Fruit fly (Drosophila melanogaster) whole organism, embryonic: ENCODE results near the gene dia.

Experiments used
- Adf1 ChIP-seq: fragments of 200-800 bp; sonication (Bioruptor generic); IDR thresholded peaks from 2 replicates; pipeline ENCODE4 v1.3.6; 2022; ENCODE audit warnings: missing biosample characterization, missing genetic modification characterization
- Blimp-1 ChIP-seq: fragments of 200-800 bp; sonication (Bioruptor generic); optimal IDR thresholded peaks from 3 replicates; lab custom pipeline; 2018; ENCODE audit warnings: missing biosample characterization, missing genetic modification characterization, mild to moderate bottlenecking, moderate library complexity, missing genetic modification reagents
- CG10267 ChIP-seq: fragments of 200-800 bp; sonication (Bioruptor generic); optimal IDR thresholded peaks from 2 replicates; lab custom pipeline; 2018; ENCODE audit warnings: missing biosample characterization, mild to moderate bottlenecking, missing genetic modification characterization, moderate library complexity
- CG11247 ChIP-seq: fragments of 200-800 bp; sonication (Bioruptor generic); IDR thresholded peaks from 2 replicates; pipeline ENCODE4 v1.3.6; 2022; ENCODE audit warnings: missing biosample characterization, missing genetic modification characterization
- CG11504 ChIP-seq: fragments of 200-800 bp; sonication (Bioruptor generic); optimal IDR thresholded peaks from 3 replicates; lab custom pipeline; 2019; ENCODE audit warnings: missing biosample characterization, mild to moderate bottlenecking, missing genetic modification characterization, moderate library complexity
- CG12236 ChIP-seq: fragments of 200-800 bp; sonication (Bioruptor generic); optimal IDR thresholded peaks from 2 replicates; lab custom pipeline; 2016; ENCODE audit warnings: missing biosample characterization, missing genetic modification characterization
- CG1233 ChIP-seq: fragments of 200-800 bp; sonication (Bioruptor generic); optimal IDR thresholded peaks from 4 replicates; lab custom pipeline; 2018; ENCODE audit warnings: missing biosample characterization, mild to moderate bottlenecking, missing genetic modification characterization
- CG12769 ChIP-seq: fragments of 200-800 bp; sonication (Bioruptor generic); optimal IDR thresholded peaks from 2 replicates; lab custom pipeline; 2019; ENCODE audit warnings: missing biosample characterization, mild to moderate bottlenecking, missing genetic modification characterization, moderate library complexity
- CG14710 ChIP-seq: fragments of 200-800 bp; sonication (Bioruptor generic); optimal IDR thresholded peaks from 3 replicates; lab custom pipeline; 2019; ENCODE audit warnings: missing biosample characterization, mild to moderate bottlenecking, missing genetic modification characterization, moderate library complexity
- CG14860 ChIP-seq: fragments of 200-800 bp; sonication (Bioruptor generic); IDR thresholded peaks from 3 replicates; pipeline ENCODE4 v1.3.6; 2022; ENCODE audit warnings: missing biosample characterization, missing genetic modification characterization; ENCODE audit not compliant: partially characterized antibody
- CG1529 ChIP-seq: fragments of 200-800 bp; sonication (Bioruptor generic); optimal IDR thresholded peaks from 3 replicates; lab custom pipeline; 2018; ENCODE audit warnings: missing biosample characterization, missing genetic modification characterization
- CG15601 ChIP-seq: fragments of 200-800 bp; sonication (Bioruptor generic); optimal IDR thresholded peaks from 3 replicates; lab custom pipeline; 2019; ENCODE audit warnings: missing biosample characterization, mild to moderate bottlenecking, missing genetic modification characterization, moderate library complexity
- CG1603 ChIP-seq: fragments of 200-800 bp; sonication (Bioruptor generic); optimal IDR thresholded peaks from 2 replicates; lab custom pipeline; 2019; ENCODE audit warnings: missing biosample characterization, mild to moderate bottlenecking, missing genetic modification characterization, moderate library complexity
- CG16779 ChIP-seq: fragments of 200-800 bp; sonication (Bioruptor generic); IDR thresholded peaks from 2 replicates; pipeline ENCODE4 v1.3.6; 2022; ENCODE audit warnings: missing biosample characterization, missing genetic modification characterization
- CG2678 ChIP-seq: fragments of 200-800 bp; sonication (Bioruptor generic); optimal IDR thresholded peaks from 3 replicates; lab custom pipeline; 2019; ENCODE audit warnings: missing biosample characterization, mild to moderate bottlenecking, missing genetic modification characterization, moderate library complexity
- CG2712 ChIP-seq: fragments of 200-800 bp; optimal IDR thresholded peaks from 3 replicates; lab custom pipeline; 2019; ENCODE audit warnings: missing biosample characterization, mild to moderate bottlenecking, missing genetic modification characterization, moderate library complexity
- CG31441 ChIP-seq: fragments of 200-800 bp; sonication (Bioruptor generic); IDR thresholded peaks from 2 replicates; pipeline ENCODE4 v1.3.6; 2022; ENCODE audit warnings: missing biosample characterization, missing genetic modification characterization
- CG33557 ChIP-seq: fragments of 200-800 bp; sonication (Bioruptor generic); optimal IDR thresholded peaks from 2 replicates; lab custom pipeline; 2019; ENCODE audit warnings: missing biosample characterization, mild to moderate bottlenecking, missing genetic modification characterization, moderate library complexity
- CG3407 ChIP-seq: fragments of 200-800 bp; sonication (Bioruptor generic); optimal IDR thresholded peaks from 2 replicates; lab custom pipeline; 2018; ENCODE audit warnings: missing biosample characterization, mild to moderate bottlenecking, missing genetic modification characterization
- CG4360 ChIP-seq: fragments of 200-800 bp; sonication (Bioruptor generic); IDR thresholded peaks from 2 replicates; pipeline ENCODE4 v1.3.6; 2022; ENCODE audit warnings: missing biosample characterization, missing genetic modification characterization
- CG6854 ChIP-seq: fragments of 200-800 bp; sonication (Bioruptor generic); optimal IDR thresholded peaks from 3 replicates; lab custom pipeline; 2017; ENCODE audit warnings: missing biosample characterization, mild to moderate bottlenecking, missing genetic modification characterization
- CG7745 ChIP-seq: fragments of 200-800 bp; sonication (Bioruptor generic); optimal IDR thresholded peaks from 2 replicates; lab custom pipeline; 2018; ENCODE audit warnings: missing biosample characterization, mild to moderate bottlenecking, missing genetic modification characterization, moderate library complexity
- CG8290 ChIP-seq, 3 experiments: fragments of 200-800 bp; sonication (Bioruptor generic); optimal IDR thresholded peaks; 2 replicates each; lab custom pipeline; 2016 to 2019; ENCODE audit warnings: missing biosample characterization in 3 of 3, missing genetic modification characterization in 3 of 3, mild to moderate bottlenecking in 2 of 3, moderate library complexity in 1 of 3
- CG8388 ChIP-seq: fragments of 200-800 bp; sonication (Bioruptor generic); optimal IDR thresholded peaks from 2 replicates; lab custom pipeline; 2019; ENCODE audit warnings: missing biosample characterization, mild to moderate bottlenecking, missing genetic modification characterization, moderate library complexity
- CTCF ChIP-seq: fragments of 200-800 bp; sonication (Bioruptor generic); optimal IDR thresholded peaks from 2 replicates; lab custom pipeline; 2017; ENCODE audit warnings: missing biosample characterization, mild to moderate bottlenecking, missing genetic modification characterization, moderate library complexity
- Deaf1 ChIP-seq: fragments of 200-800 bp; optimal IDR thresholded peaks from 3 replicates; lab custom pipeline; 2019; ENCODE audit warnings: missing biosample characterization, mild to moderate bottlenecking, missing genetic modification characterization, moderate library complexity
- Drgx ChIP-seq: fragments of 200-800 bp; sonication (Bioruptor generic); IDR thresholded peaks from 2 replicates; pipeline ENCODE4 v1.3.6; 2022; ENCODE audit warnings: missing biosample characterization, missing genetic modification characterization
- E2f2 ChIP-seq: fragments of 200-800 bp; sonication (Bioruptor generic); IDR thresholded peaks from 2 replicates; pipeline ENCODE4 v1.3.6; 2022; ENCODE audit warnings: missing biosample characterization, missing genetic modification characterization
- HLHmδ ChIP-seq: fragments of 200-800 bp; sonication (Bioruptor generic); optimal IDR thresholded peaks from 2 replicates; lab custom pipeline; 2018; ENCODE audit warnings: missing biosample characterization, mild to moderate bottlenecking, missing genetic modification characterization, moderate library complexity
- Jarid2 ChIP-seq: fragments of 200-800 bp; sonication (Bioruptor generic); optimal IDR thresholded peaks from 3 replicates; lab custom pipeline; 2017; ENCODE audit warnings: mild to moderate bottlenecking, missing biosample characterization, missing genetic modification reagents, missing genetic modification characterization
- Med ChIP-seq: fragments of 200-800 bp; sonication (Bioruptor generic); peaks from one replicate; lab custom pipeline; 2016; ENCODE audit warnings: missing biosample characterization, missing genetic modification characterization, mild to moderate bottlenecking, inconsistent platforms, moderate library complexity
- Optix ChIP-seq: fragments of 200-800 bp; sonication (Bioruptor generic); IDR thresholded peaks from 3 replicates; pipeline ENCODE4 v1.3.6; 2022; ENCODE audit warnings: missing biosample characterization, missing genetic modification characterization
- PHDP ChIP-seq: fragments of 200-800 bp; sonication (Bioruptor generic); optimal IDR thresholded peaks from 3 replicates; lab custom pipeline; 2018; ENCODE audit warnings: missing biosample characterization, mild to moderate bottlenecking, missing genetic modification characterization, moderate library complexity
- Spps ChIP-seq: fragments of 200-800 bp; sonication (Bioruptor generic); optimal IDR thresholded peaks from 2 replicates; lab custom pipeline; 2018; ENCODE audit warnings: missing biosample characterization, mild to moderate bottlenecking, missing genetic modification characterization
- Trl ChIP-seq, 3 experiments: fragments of >200 bp in 2 of 3; fragments of 200-800 bp in 1 of 3; sonication (Bioruptor generic) in 1 of 3; optimal IDR thresholded peaks; 2 replicates in 1 of 3; 3 replicates in 2 of 3; lab custom pipeline; 2016 to 2017; ENCODE audit warnings: missing biosample characterization in 1 of 3, missing genetic modification characterization in 1 of 3
- chinmo ChIP-seq: fragments of 200-800 bp; sonication (Bioruptor generic); IDR thresholded peaks from 4 replicates; pipeline ENCODE4 v1.3.6; 2022; ENCODE audit warnings: missing biosample characterization, missing genetic modification characterization; ENCODE audit not compliant: partially characterized antibody
- ci ChIP-seq: fragments of 200-800 bp; sonication (Bioruptor generic); IDR thresholded peaks from 3 replicates; pipeline ENCODE4 v1.3.6; 2022; ENCODE audit warnings: missing biosample characterization, missing genetic modification characterization
- cwo ChIP-seq: fragments of 200-800 bp; sonication (Bioruptor generic); optimal IDR thresholded peaks from 3 replicates; lab custom pipeline; 2017; ENCODE audit warnings: missing biosample characterization, missing genetic modification characterization, mild to moderate bottlenecking, moderate library complexity, missing genetic modification reagents
- dm ChIP-seq: fragments of 200-800 bp; sonication (Bioruptor generic); optimal IDR thresholded peaks from 3 replicates; lab custom pipeline; 2016; ENCODE audit warnings: missing biosample characterization, missing genetic modification characterization
- fd64A ChIP-seq: fragments of 200-800 bp; sonication (Bioruptor generic); optimal IDR thresholded peaks from 3 replicates; lab custom pipeline; 2018; ENCODE audit warnings: missing biosample characterization, mild to moderate bottlenecking, missing genetic modification characterization
- gcm ChIP-seq: fragments of 200-800 bp; sonication (Bioruptor generic); optimal IDR thresholded peaks from 2 replicates; lab custom pipeline; 2019; ENCODE audit warnings: missing biosample characterization, mild to moderate bottlenecking, missing genetic modification characterization, moderate library complexity
- gsb-n ChIP-seq: fragments of 200-800 bp; sonication (Bioruptor generic); optimal IDR thresholded peaks from 3 replicates; lab custom pipeline; 2018; ENCODE audit warnings: missing biosample characterization, mild to moderate bottlenecking, missing genetic modification characterization
- nerfin-1 ChIP-seq: fragments of 200-800 bp; sonication (Bioruptor generic); optimal IDR thresholded peaks from 3 replicates; lab custom pipeline; 2019; ENCODE audit warnings: missing biosample characterization, mild to moderate bottlenecking, missing genetic modification characterization, moderate library complexity
- pros ChIP-seq: fragments of 200-800 bp; sonication (Bioruptor generic); optimal IDR thresholded peaks from 3 replicates; lab custom pipeline; 2019; ENCODE audit warnings: missing biosample characterization, mild to moderate bottlenecking, missing genetic modification characterization, moderate library complexity
- repo ChIP-seq: fragments of 200-800 bp; sonication (Bioruptor generic); optimal IDR thresholded peaks from 2 replicates; lab custom pipeline; 2016; ENCODE audit warnings: missing biosample characterization, missing genetic modification characterization
- sens ChIP-seq: fragments of 200-800 bp; sonication (Bioruptor generic); peaks from one replicate; lab custom pipeline; 2016; ENCODE audit warnings: missing biosample characterization, missing genetic modification characterization
- slp2 ChIP-seq: fragments of 200-800 bp; sonication (Bioruptor generic); optimal IDR thresholded peaks from 2 replicates; lab custom pipeline; 2016; ENCODE audit warnings: missing biosample characterization, missing genetic modification characterization
- sug ChIP-seq: fragments of 200-800 bp; optimal IDR thresholded peaks from 2 replicates; lab custom pipeline; 2019; ENCODE audit warnings: missing biosample characterization, mild to moderate bottlenecking, missing genetic modification characterization, moderate library complexity
- unpg ChIP-seq: fragments of 200-800 bp; sonication (Bioruptor generic); optimal IDR thresholded peaks from 3 replicates; lab custom pipeline; 2018; ENCODE audit warnings: missing biosample characterization, mild to moderate bottlenecking, missing genetic modification characterization, moderate library complexity

Gene dia

dm6 chr2L:20716077-20716476 lies 41.9 kb upstream of the dia start (continued):
- peak; percentile 20; the same call in 1 of the 2 replicates for TF ChIP-seq E2f2 (GFP tag; lab: Robert Waterston, UW)
- peak; percentile 15 for TF ChIP-seq CG10267
- TF ChIP-seq Drgx (GFP tag; lab: Robert Waterston, UW) = peak; percentile 63
- TF ChIP-seq gcm = peak; percentile 46
- peak; percentile 2 for TF ChIP-seq CG1603 (tag; lab: Kevin White, UChicago)
- TF ChIP-seq Adf1 = peak; percentile 94
- peak; percentile 76 for TF ChIP-seq HLHmδ
- TF ChIP-seq ci (GFP tag; lab: Robert Waterston, UW) = peak; percentile 63; the same call in 2 of the 3 replicates
- TF ChIP-seq CG4360 (GFP tag; lab: Robert Waterston, UW) = no peak
- TF ChIP-seq CTCF (GFP tag; lab: Kevin White, UChicago) = no peak
- TF ChIP-seq CG7745 (tag; lab: Kevin White, UChicago) = no peak
- peak; percentile 20 to 25 for TF ChIP-seq Trl (optimal IDR thresholded peaks at IDR 0.05; lab: Kevin White, UChicago)
- TF ChIP-seq Trl (GFP tag; optimal IDR thresholded peaks at IDR 0.05; lab: Kevin White, UChicago) = no peak
- TF ChIP-seq chinmo = peak; percentile 97
- TF ChIP-seq CG2678 (tag; lab: Kevin White, UChicago) = peak; percentile 16
- no peak for TF ChIP-seq repo
- TF ChIP-seq gsb-n (tag; lab: Kevin White, UChicago) = peak; percentile 67
- peak; percentile 59 for TF ChIP-seq Spps (tag; lab: Kevin White, UChicago)
- TF ChIP-seq Optix (GFP tag; lab: Robert Waterston, UW) = 0 out of 3 replicates have a peak, but pooled peaks have one; percentile 18
- peak; percentile 100 for TF ChIP-seq Blimp-1 (GFP tag; lab: Kevin White, UChicago)
- peak; percentile 7 for TF ChIP-seq CG1529 (GFP tag; lab: Kevin White, UChicago)
- peak; percentile 55 for TF ChIP-seq Med (GFP tag; lab: Kevin White, UChicago)
- TF ChIP-seq CG6854 (GFP tag; lab: Kevin White, UChicago) = no peak
- no peak for TF ChIP-seq CG14860 (GFP tag; lab: Robert Waterston, UW)
- TF ChIP-seq unpg (GFP tag; lab: Kevin White, UChicago) = peak; percentile 17
- peak; percentile 7 for TF ChIP-seq nerfin-1
- TF ChIP-seq CG8388 (GFP tag; lab: Kevin White, UChicago) = peak; percentile 31
- TF ChIP-seq CG12769 (tag; lab: Kevin White, UChicago) = peak; percentile 69
- no peak for TF ChIP-seq slp2
- TF ChIP-seq Jarid2 (GFP tag; lab: Kevin White, UChicago) = peak; percentile 20
- peak; percentile 4 for TF ChIP-seq CG11504 (tag; lab: Kevin White, UChicago)
- TF ChIP-seq CG2712 (tag; lab: Kevin White, UChicago) = peak; percentile 47
- peak; percentile 52 for TF ChIP-seq CG15601
- no peak for TF ChIP-seq CG8290 (GFP tag; optimal IDR thresholded peaks at IDR 0.05; lab: Kevin White, UChicago)
- peak; percentile 6 to 86 for TF ChIP-seq CG8290 (tag; optimal IDR thresholded peaks at IDR 0.05; lab: Kevin White, UChicago)
- peak; percentile 34; the same call in 1 of the 2 replicates for TF ChIP-seq CG31441 (GFP tag; lab: Robert Waterston, UW)
- no peak for TF ChIP-seq CG12236 (GFP tag; lab: Kevin White, UChicago)
- TF ChIP-seq sug (tag; lab: Kevin White, UChicago) = peak; percentile 8
- peak; percentile 14 for TF ChIP-seq fd64A (GFP tag; lab: Kevin White, UChicago)
- peak; percentile 82 for TF ChIP-seq pros (GFP tag; lab: Kevin White, UChicago)
- peak; percentile 43 for TF ChIP-seq CG14710
- no peak for TF ChIP-seq CG16779
- peak; percentile 7 for TF ChIP-seq PHDP (tag; lab: Kevin White, UChicago)
- peak; percentile 99 for TF ChIP-seq Deaf1
- TF ChIP-seq cwo (GFP tag; lab: Kevin White, UChicago) = peak; percentile 38
- TF ChIP-seq sens (GFP tag; lab: Kevin White, UChicago) = peak; percentile 84
- TF ChIP-seq CG1233 (GFP tag; lab: Kevin White, UChicago) = no peak
- no peak for TF ChIP-seq CG11247 (GFP tag; lab: Robert Waterston, UW)
- TF ChIP-seq CG3407 = peak; percentile 16
- TF ChIP-seq dm (GFP tag; lab: Kevin White, UChicago) = peak; percentile 64
- peak; percentile 92 for TF ChIP-seq CG33557 (GFP tag; lab: Kevin White, UChicago)
